Fruit fly (Drosophila melanogaster) whole organism, embryonic: ENCODE measurements around the gene mRpL46.
A peak's percentile ranks its signal among the peaks of the same experiment; 100 is the strongest.

ENCODE experiments used
- Antp ChIP-seq: fragments of 200-800 bp; sonication (Bioruptor generic); optimal IDR thresholded peaks from 3 replicates; lab custom pipeline; 2016; ENCODE audit warnings: missing biosample characterization, missing genetic modification characterization
- CG10209 ChIP-seq: fragments of 200-800 bp; sonication (Bioruptor generic); optimal IDR thresholded peaks from 3 replicates; lab custom pipeline; 2017; ENCODE audit warnings: missing biosample characterization, mild to moderate bottlenecking, missing genetic modification characterization, missing genetic modification reagents
- CG10366 ChIP-seq: fragments of 200-800 bp; sonication (Bioruptor generic); IDR thresholded peaks from 2 replicates; pipeline ENCODE4 v1.3.6; 2022; ENCODE audit warnings: missing biosample characterization, missing genetic modification characterization
- CG10654 ChIP-seq: fragments of 200-800 bp; sonication (Bioruptor generic); optimal IDR thresholded peaks from 2 replicates; lab custom pipeline; 2016; ENCODE audit warnings: missing biosample characterization, missing genetic modification characterization
- CG11560 ChIP-seq: fragments of 200-800 bp; sonication (Bioruptor generic); IDR thresholded peaks from 3 replicates; pipeline ENCODE4 v1.3.6; 2022; ENCODE audit warnings: missing biosample characterization, missing genetic modification characterization
- CG12155 ChIP-seq: fragments of 200-800 bp; sonication (Bioruptor generic); optimal IDR thresholded peaks from 3 replicates; lab custom pipeline; 2016; ENCODE audit warnings: missing biosample characterization, missing genetic modification characterization
- CG13775 ChIP-seq: fragments of 200-800 bp; sonication (Bioruptor generic); optimal IDR thresholded peaks from 3 replicates; lab custom pipeline; 2017; ENCODE audit warnings: missing biosample characterization, mild to moderate bottlenecking, missing genetic modification characterization
- CG13894 ChIP-seq: fragments of 200-800 bp; sonication (Bioruptor generic); optimal IDR thresholded peaks from 3 replicates; lab custom pipeline; 2018; ENCODE audit warnings: missing biosample characterization, mild to moderate bottlenecking, missing genetic modification characterization, moderate library complexity
- CG14050 ChIP-seq: fragments of 200-800 bp; sonication (Bioruptor generic); IDR thresholded peaks from 3 replicates; pipeline ENCODE4 v1.3.6; 2022; ENCODE audit warnings: missing biosample characterization, missing genetic modification characterization
- CG17802 ChIP-seq: fragments of 200-800 bp; sonication (Bioruptor generic); optimal IDR thresholded peaks from 2 replicates; lab custom pipeline; 2018; ENCODE audit warnings: missing biosample characterization, mild to moderate bottlenecking, missing genetic modification characterization, moderate library complexity
- CG17829 ChIP-seq: fragments of 200-800 bp; optimal IDR thresholded peaks from 2 replicates; lab custom pipeline; 2019; ENCODE audit warnings: missing biosample characterization, mild to moderate bottlenecking, missing genetic modification characterization, moderate library complexity
- CG17912 ChIP-seq: fragments of 200-800 bp; sonication (Bioruptor generic); optimal IDR thresholded peaks from 2 replicates; lab custom pipeline; 2018; ENCODE audit warnings: missing biosample characterization, mild to moderate bottlenecking, missing genetic modification characterization
- CG18599 ChIP-seq: fragments of 200-800 bp; sonication (Bioruptor generic); optimal IDR thresholded peaks from 3 replicates; lab custom pipeline; 2017; ENCODE audit warnings: missing biosample characterization, missing genetic modification characterization, mild to moderate bottlenecking, moderate library complexity, missing genetic modification reagents
- CG2120 ChIP-seq: fragments of 200-800 bp; sonication (Bioruptor generic); optimal IDR thresholded peaks from 3 replicates; lab custom pipeline; 2016; ENCODE audit warnings: missing biosample characterization, missing genetic modification characterization
- CG30020 ChIP-seq: fragments of 200-800 bp; optimal IDR thresholded peaks from 2 replicates; lab custom pipeline; 2019; ENCODE audit warnings: missing biosample characterization, mild to moderate bottlenecking, missing genetic modification characterization, moderate library complexity
- CG30403 ChIP-seq: fragments of 200-800 bp; sonication (Bioruptor generic); optimal IDR thresholded peaks from 3 replicates; lab custom pipeline; 2016; ENCODE audit warnings: missing biosample characterization, missing genetic modification characterization
- CG33557 ChIP-seq: fragments of 200-800 bp; sonication (Bioruptor generic); optimal IDR thresholded peaks from 2 replicates; lab custom pipeline; 2019; ENCODE audit warnings: missing biosample characterization, mild to moderate bottlenecking, missing genetic modification characterization, moderate library complexity
- CG4617 ChIP-seq: fragments of 200-800 bp; sonication (Bioruptor generic); optimal IDR thresholded peaks from 3 replicates; lab custom pipeline; 2016; ENCODE audit warnings: missing biosample characterization, missing genetic modification characterization, borderline replicate concordance
- CG8359 ChIP-seq: fragments of 200-800 bp; sonication (Bioruptor generic); optimal IDR thresholded peaks from 2 replicates; lab custom pipeline; 2017; ENCODE audit warnings: missing biosample characterization, mild to moderate bottlenecking, missing genetic modification characterization, borderline replicate concordance
- CG8765 ChIP-seq: fragments of 200-800 bp; sonication (Bioruptor generic); IDR thresholded peaks from 2 replicates; pipeline ENCODE4 v1.3.6; 2022; ENCODE audit warnings: missing biosample characterization, missing genetic modification characterization
- CG8924 ChIP-seq: fragments of 200-800 bp; optimal IDR thresholded peaks from 3 replicates; lab custom pipeline; 2019; ENCODE audit warnings: missing biosample characterization, mild to moderate bottlenecking, missing genetic modification characterization, moderate library complexity
- CoRest ChIP-seq: fragments of 200-800 bp; sonication (Bioruptor generic); optimal IDR thresholded peaks from 3 replicates; lab custom pipeline; 2018; ENCODE audit warnings: missing biosample characterization, mild to moderate bottlenecking, missing genetic modification characterization, moderate library complexity
- Dfd ChIP-seq, 2 experiments: fragments of >200 bp; optimal IDR thresholded peaks; 2 replicates each; lab custom pipeline; 2017; ENCODE audit warnings: missing biosample characterization in 2 of 2, missing genetic modification characterization in 2 of 2
- Dll ChIP-seq: fragments of 200-800 bp; sonication (Bioruptor generic); IDR thresholded peaks from 4 replicates; pipeline ENCODE4 v1.3.6; 2022; ENCODE audit warnings: missing biosample characterization, missing genetic modification characterization; ENCODE audit not compliant: partially characterized antibody
- Doc2 ChIP-seq: fragments of 200-800 bp; sonication (Bioruptor generic); IDR thresholded peaks from 2 replicates; pipeline ENCODE4 v1.3.6; 2022; ENCODE audit warnings: missing biosample characterization, missing genetic modification characterization
- Doc3 ChIP-seq: fragments of 200-800 bp; sonication (Bioruptor generic); IDR thresholded peaks from 3 replicates; pipeline ENCODE4 v1.3.6; 2022; ENCODE audit warnings: missing biosample characterization, missing genetic modification characterization; ENCODE audit not compliant: partially characterized antibody
- Fer3 ChIP-seq: fragments of 200-800 bp; sonication (Bioruptor generic); optimal IDR thresholded peaks from 2 replicates; lab custom pipeline; 2018; ENCODE audit warnings: missing biosample characterization, mild to moderate bottlenecking, missing genetic modification characterization, moderate library complexity
- HHEX ChIP-seq: fragments of 200-800 bp; sonication (Bioruptor generic); optimal IDR thresholded peaks from 3 replicates; lab custom pipeline; 2017; ENCODE audit warnings: missing biosample characterization, mild to moderate bottlenecking, missing genetic modification characterization, missing genetic modification reagents
- HLHmδ ChIP-seq: fragments of 200-800 bp; sonication (Bioruptor generic); optimal IDR thresholded peaks from 2 replicates; lab custom pipeline; 2018; ENCODE audit warnings: missing biosample characterization, mild to moderate bottlenecking, missing genetic modification characterization, moderate library complexity
- Hr78 ChIP-seq, 2 experiments: fragments of 200-800 bp in 1 of 2; fragments of >200 bp in 1 of 2; sonication (Bioruptor generic) in 1 of 2; optimal IDR thresholded peaks; 2 replicates each; lab custom pipeline; 2017 to 2019; ENCODE audit warnings: missing biosample characterization in 2 of 2, missing genetic modification characterization in 2 of 2, mild to moderate bottlenecking in 1 of 2, moderate library complexity in 1 of 2
- Lim3 ChIP-seq: fragments of 200-800 bp; sonication (Bioruptor generic); IDR thresholded peaks from 2 replicates; pipeline ENCODE4 v1.3.6; 2022; ENCODE audit warnings: missing biosample characterization, missing genetic modification characterization
- MBD-R2 ChIP-seq: fragments of 200-800 bp; sonication (Bioruptor generic); IDR thresholded peaks from 2 replicates; pipeline ENCODE4 v1.3.6; 2022; ENCODE audit warnings: missing biosample characterization, missing genetic modification characterization
- TFAM ChIP-seq: fragments of 200-800 bp; sonication (Bioruptor generic); optimal IDR thresholded peaks from 2 replicates; lab custom pipeline; 2017; ENCODE audit warnings: missing biosample characterization, missing genetic modification characterization, inconsistent platforms
- bigmax ChIP-seq: fragments of 200-800 bp; sonication (Bioruptor generic); optimal IDR thresholded peaks from 2 replicates; lab custom pipeline; 2018; ENCODE audit warnings: missing biosample characterization, mild to moderate bottlenecking, missing genetic modification characterization
- chif ChIP-seq, 2 experiments: fragments of 200-800 bp; sonication (Bioruptor generic); optimal IDR thresholded peaks; 3 replicates each; lab custom pipeline; 2016; ENCODE audit warnings: missing biosample characterization in 2 of 2, missing genetic modification characterization in 2 of 2
- chn ChIP-seq: fragments of 200-800 bp; sonication (Bioruptor generic); optimal IDR thresholded peaks from 2 replicates; lab custom pipeline; 2016; ENCODE audit warnings: missing biosample characterization, missing genetic modification characterization
- dm ChIP-seq: fragments of 200-800 bp; sonication (Bioruptor generic); optimal IDR thresholded peaks from 3 replicates; lab custom pipeline; 2016; ENCODE audit warnings: missing biosample characterization, missing genetic modification characterization
- ems ChIP-seq: fragments of 200-800 bp; sonication (Bioruptor generic); optimal IDR thresholded peaks from 3 replicates; lab custom pipeline; 2016; ENCODE audit warnings: missing biosample characterization, missing genetic modification characterization
- en ChIP-seq: fragments of 200-800 bp; sonication (Bioruptor generic); optimal IDR thresholded peaks from 2 replicates; lab custom pipeline; 2016; ENCODE audit warnings: missing biosample characterization, missing genetic modification characterization
- fd102C ChIP-seq: fragments of 200-800 bp; sonication (Bioruptor generic); optimal IDR thresholded peaks from 2 replicates; lab custom pipeline; 2018; ENCODE audit warnings: missing biosample characterization, mild to moderate bottlenecking, missing genetic modification characterization, moderate library complexity
- lola ChIP-seq, 3 experiments: fragments of >200 bp in 2 of 3; fragments of 200-800 bp in 1 of 3; sonication (Bioruptor generic) in 1 of 3; optimal IDR thresholded peaks; 2 replicates each; lab custom pipeline; 2017 to 2019; ENCODE audit warnings: missing biosample characterization in 3 of 3, missing genetic modification characterization in 3 of 3, mild to moderate bottlenecking in 1 of 3, moderate library complexity in 1 of 3
- luna ChIP-seq: fragments of 200-800 bp; sonication (Bioruptor generic); optimal IDR thresholded peaks from 2 replicates; lab custom pipeline; 2016; ENCODE audit warnings: missing biosample characterization, missing genetic modification characterization
- ro ChIP-seq: fragments of 200-800 bp; sonication (Bioruptor generic); IDR thresholded peaks from 2 replicates; pipeline ENCODE4 v1.3.6; 2022; ENCODE audit warnings: missing biosample characterization, missing genetic modification characterization
- seq ChIP-seq: fragments of 200-800 bp; sonication (Bioruptor generic); IDR thresholded peaks from 2 replicates; pipeline ENCODE4 v1.3.6; 2022; ENCODE audit warnings: missing biosample characterization, missing genetic modification characterization
- sisA ChIP-seq: fragments of 200-800 bp; sonication (Bioruptor generic); IDR thresholded peaks from 2 replicates; pipeline ENCODE4 v1.3.6; 2022; ENCODE audit warnings: missing biosample characterization, missing genetic modification characterization
- stwl ChIP-seq: fragments of 200-800 bp; sonication (Bioruptor generic); optimal IDR thresholded peaks from 3 replicates; lab custom pipeline; 2018; ENCODE audit warnings: missing biosample characterization, mild to moderate bottlenecking, missing genetic modification characterization, moderate library complexity
- tgo ChIP-seq: fragments of 200-800 bp; sonication (Bioruptor generic); IDR thresholded peaks from 3 replicates; pipeline ENCODE4 v1.3.6; 2022; ENCODE audit warnings: missing biosample characterization, missing genetic modification characterization
- trh ChIP-seq: fragments of 200-800 bp; sonication (Bioruptor generic); optimal IDR thresholded peaks from 2 replicates; lab custom pipeline; 2016; ENCODE audit warnings: missing biosample characterization, missing genetic modification characterization

mRpL46 gene

DNA sequence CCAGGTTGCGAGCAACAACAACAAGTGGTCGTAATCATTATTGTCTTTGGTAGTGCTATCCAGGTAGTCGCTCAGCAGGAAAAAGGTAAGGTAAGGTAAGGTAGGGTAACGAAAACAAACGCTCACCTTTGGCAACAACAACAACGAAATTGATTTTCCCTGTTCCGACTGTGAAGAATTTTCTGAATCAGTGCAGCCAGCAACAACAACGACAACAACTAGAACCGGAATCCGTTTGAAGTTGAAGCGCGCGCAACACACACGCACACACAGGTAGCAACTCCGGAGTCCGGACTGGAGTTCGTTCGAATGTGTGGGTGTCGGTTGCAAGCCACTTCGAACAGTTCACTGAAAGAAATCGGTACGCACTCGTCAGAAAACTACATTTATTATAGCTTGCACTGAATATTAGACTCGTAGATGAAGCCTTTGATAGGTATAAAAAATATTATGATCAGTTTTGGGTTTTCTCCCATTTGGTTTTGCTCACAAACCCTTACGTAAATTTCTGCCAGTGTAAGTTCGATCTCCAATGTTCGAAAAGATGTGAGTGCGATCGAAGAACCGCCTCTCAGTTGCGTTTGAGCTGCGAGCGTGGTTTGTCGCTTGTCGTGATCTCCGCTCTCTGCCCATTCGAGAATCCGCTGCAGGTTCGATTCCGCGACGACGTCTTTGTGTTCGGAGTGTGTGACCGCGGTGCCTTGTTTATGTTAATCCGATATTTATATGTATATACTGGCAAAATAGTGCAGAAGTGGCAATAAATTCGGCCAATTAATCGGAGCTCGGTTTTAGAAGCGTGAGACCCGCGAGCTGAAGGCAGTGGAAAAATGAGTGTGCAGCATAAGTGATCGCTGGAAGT is 30.7 kb upstream of the mRpL46 start, which contains the start of gene CG13921 (continued):
- TF ChIP-seq CG17912 (GFP tag; lab: Kevin White, UChicago), result peak; percentile 87
- peak; percentile 89 for TF ChIP-seq CG11560 (tag; lab: Robert Waterston, UW)
- peak; percentile 63 for TF ChIP-seq bigmax (GFP tag; lab: Kevin White, UChicago)
- TF ChIP-seq Dll (GFP tag; lab: Robert Waterston, UW), result no peak
- TF ChIP-seq Antp (GFP tag; lab: Kevin White, UChicago), result peak; percentile 100
- peak; percentile 99 for TF ChIP-seq ems (GFP tag; lab: Kevin White, UChicago)
- peak in 1 of 3 experiments; percentile 99 for TF ChIP-seq lola (GFP tag; optimal IDR thresholded peaks at IDR 0.05; lab: Kevin White, UChicago)
- no peak for TF ChIP-seq HLHmδ (GFP tag; lab: Kevin White, UChicago)
- TF ChIP-seq CG18599 (GFP tag; lab: Kevin White, UChicago), result peak; percentile 98
- TF ChIP-seq Lim3 (GFP tag; lab: Robert Waterston, UW), result peak; percentile 96
- TF ChIP-seq CG17802 (tag; lab: Kevin White, UChicago), result peak; percentile 93
- TF ChIP-seq CG30403, result peak; percentile 100
- TF ChIP-seq ro (GFP tag; lab: Robert Waterston, UW), result peak; percentile 91
- TF ChIP-seq stwl (tag; lab: Kevin White, UChicago), result peak; percentile 95
- peak; percentile 98 for TF ChIP-seq CG2120
- peak; percentile 98 for TF ChIP-seq CG12155 (GFP tag; lab: Kevin White, UChicago)
- TF ChIP-seq Hr78 (GFP tag; optimal IDR thresholded peaks at IDR 0.05; lab: Kevin White, UChicago), result peak in 1 of 2 experiments; percentile 92
- TF ChIP-seq sisA (GFP tag; lab: Robert Waterston, UW), result peak; percentile 100
- peak; percentile 99 for TF ChIP-seq CG33557 (GFP tag; lab: Kevin White, UChicago)
- peak; percentile 100 for TF ChIP-seq CG17829
- peak; percentile 99 for TF ChIP-seq CG4617
- peak; percentile 99 for TF ChIP-seq tgo (GFP tag; lab: Robert Waterston, UW)
- peak; percentile 99 for TF ChIP-seq CG10209 (GFP tag; lab: Kevin White, UChicago)
- TF ChIP-seq CG10366 (GFP tag; lab: Robert Waterston, UW), result peak; percentile 99
- peak; percentile 99 for TF ChIP-seq CG8765
- TF ChIP-seq Dfd (GFP tag; optimal IDR thresholded peaks at IDR 0.05; lab: Kevin White, UChicago), result no peak
- TF ChIP-seq CG14050 (GFP tag; lab: Robert Waterston, UW), result peak; percentile 98
- peak; percentile 98 for TF ChIP-seq luna
- TF ChIP-seq CG10654 (GFP tag; lab: Kevin White, UChicago), result peak; percentile 99
- peak; percentile 98 for TF ChIP-seq Fer3
- peak; percentile 98 for TF ChIP-seq MBD-R2 (GFP tag; lab: Robert Waterston, UW)
- peak; percentile 92 for TF ChIP-seq CG13894 (tag; lab: Kevin White, UChicago)
- peak; percentile 100 for TF ChIP-seq chn
- peak; percentile 97 for TF ChIP-seq trh (GFP tag; lab: Kevin White, UChicago)
- TF ChIP-seq chif (GFP tag; optimal IDR thresholded peaks at IDR 0.05; lab: Kevin White, UChicago), result peak; percentile 99 to 100
- TF ChIP-seq seq (GFP tag; lab: Robert Waterston, UW), result peak; percentile 98
- peak; percentile 87 for TF ChIP-seq CG30020 (tag; lab: Kevin White, UChicago)
- peak; percentile 99 for TF ChIP-seq CG8924
- TF ChIP-seq fd102C, result peak; percentile 100
- peak; percentile 99 for TF ChIP-seq HHEX
- TF ChIP-seq Doc3 (GFP tag; lab: Robert Waterston, UW), result no peak
- peak; percentile 97 for TF ChIP-seq dm
- TF ChIP-seq CoRest (tag; lab: Kevin White, UChicago), result peak; percentile 99
- peak; percentile 97 for TF ChIP-seq TFAM
- peak; percentile 99 for TF ChIP-seq en (GFP tag; lab: Kevin White, UChicago)
- peak; percentile 96 for TF ChIP-seq CG8359 (GFP tag; lab: Kevin White, UChicago)
- peak; percentile 99 for TF ChIP-seq CG13775 (GFP tag; lab: Kevin White, UChicago)
- TF ChIP-seq Doc2 (GFP tag; lab: Robert Waterston, UW), result peak; percentile 95
